Worm (Caenorhabditis elegans) whole organism, midembryonic: ENCODE measurements around the gene C34C6.10.

Source experiments
- T22C8.4 ChIP-seq: fragments of 200-800 bp; sonication (Bioruptor generic); IDR thresholded peaks from 2 replicates; pipeline ENCODE4 v1.3.6; 2022; ENCODE audit warnings: missing genetic modification characterization, missing compliant biosample characterization
- cog-1 ChIP-seq: sonication (generic microtip); optimal IDR thresholded peaks from 2 replicates; lab custom pipeline; 2016; ENCODE audit warnings: missing genetic modification characterization, missing compliant biosample characterization
- flt-1 ChIP-seq: fragments of 200-800 bp; sonication (Bioruptor generic); IDR thresholded peaks from 2 replicates; pipeline ENCODE4 v1.3.6; 2022; ENCODE audit warnings: missing genetic modification characterization, missing compliant biosample characterization
- klf-2 ChIP-seq: fragments of 200-800 bp; sonication (Bioruptor generic); conservative IDR thresholded peaks from 2 replicates; pipeline ENCODE4 v1.3.6; 2022; ENCODE audit warnings: missing genetic modification reagents, missing genetic modification characterization, missing compliant biosample characterization
- med-1 ChIP-seq: sonication (generic microtip); optimal IDR thresholded peaks from 2 replicates; lab custom pipeline; 2017; ENCODE audit warnings: missing genetic modification characterization, mild to moderate bottlenecking, missing compliant biosample characterization, antibody characterized with exemption, missing genetic modification reagents; ENCODE audit not compliant: insufficient read depth
- ref-1 ChIP-seq: fragments of 200-800 bp; sonication (Bioruptor generic); conservative IDR thresholded peaks from 2 replicates; pipeline ENCODE4 v1.3.6; 2022; ENCODE audit warnings: missing genetic modification reagents, missing genetic modification characterization, missing compliant biosample characterization
- tab-1 ChIP-seq: fragments of 200-800 bp; sonication (Bioruptor generic); IDR thresholded peaks from 2 replicates; pipeline ENCODE4 v1.3.6; 2022; ENCODE audit warnings: missing genetic modification characterization, missing compliant biosample characterization
- ztf-23 ChIP-seq: fragments of 200-800 bp; sonication (Bioruptor generic); IDR thresholded peaks from 2 replicates; pipeline ENCODE4 v1.3.6; 2022; ENCODE audit warnings: missing genetic modification reagents, missing genetic modification characterization, missing compliant biosample characterization
- ztf-29 ChIP-seq: fragments of 200-800 bp; sonication (Bioruptor generic); IDR thresholded peaks from 2 replicates; pipeline ENCODE4 v1.3.6; 2022; ENCODE audit warnings: missing genetic modification reagents, missing genetic modification characterization, missing compliant biosample characterization

Gene C34C6.10

DNA sequence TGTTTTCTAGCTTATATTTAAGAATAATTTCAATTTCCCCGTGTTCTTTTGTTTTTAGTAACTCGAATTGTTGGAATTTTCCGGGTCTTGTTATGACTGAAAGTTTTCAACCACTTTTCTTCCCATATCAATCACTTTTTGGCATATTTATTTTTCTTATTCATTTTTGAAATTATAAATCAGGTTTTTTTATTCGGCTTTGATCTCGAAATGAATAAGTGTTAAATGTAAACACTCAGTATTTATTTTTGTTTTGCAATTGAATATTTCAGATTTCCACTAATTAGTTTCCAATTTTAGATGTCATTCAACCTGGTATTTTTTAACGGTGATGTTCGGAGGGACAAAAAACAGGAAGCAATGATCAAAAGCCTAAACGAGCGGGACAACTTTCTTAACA is 31.1 kb downstream of the C34C6.10 start, which contains the start of gene etc-1:
Gene etc-1 (plus strand): TSS at position 301 of the 400 bp plus-strand sequence.
- TF ChIP-seq med-1 (GFP tag; lab: Kevin White, UChicago) (no peak), ref-1 (GFP tag; lab: Robert Waterston, UW) (no peak), klf-2 (GFP tag; lab: Robert Waterston, UW) (no peak), tab-1 (no peak), flt-1 (GFP tag; lab: Robert Waterston, UW) (no peak), ztf-23 (no peak), T22C8.4 (GFP tag; lab: Robert Waterston, UW) (no peak), cog-1 (tag; lab: Kevin White, UChicago) (no peak), ztf-29 (GFP tag; lab: Robert Waterston, UW) (no peak)

- TF ChIP-seq med-1 (GFP tag; lab: Kevin White, UChicago) (no peak), ref-1 (GFP tag; lab: Robert Waterston, UW) (no peak), ztf-29 (GFP tag; lab: Robert Waterston, UW) (no peak), tab-1 (no peak), flt-1 (GFP tag; lab: Robert Waterston, UW) (no peak), cog-1 (tag; lab: Kevin White, UChicago) (no peak), T22C8.4 (GFP tag; lab: Robert Waterston, UW) (no peak)
These were observed 34.1 kb downstream of the C34C6.10 start, which contains the start of the genes piga-1 and eif-2Bepsilon for ce11 chrII:8661539-8661938. Gene piga-1, minus strand, starts transcription at chrII:8661712. Gene eif-2Bepsilon, plus strand, starts transcription at chrII:8661869.

DNA sequence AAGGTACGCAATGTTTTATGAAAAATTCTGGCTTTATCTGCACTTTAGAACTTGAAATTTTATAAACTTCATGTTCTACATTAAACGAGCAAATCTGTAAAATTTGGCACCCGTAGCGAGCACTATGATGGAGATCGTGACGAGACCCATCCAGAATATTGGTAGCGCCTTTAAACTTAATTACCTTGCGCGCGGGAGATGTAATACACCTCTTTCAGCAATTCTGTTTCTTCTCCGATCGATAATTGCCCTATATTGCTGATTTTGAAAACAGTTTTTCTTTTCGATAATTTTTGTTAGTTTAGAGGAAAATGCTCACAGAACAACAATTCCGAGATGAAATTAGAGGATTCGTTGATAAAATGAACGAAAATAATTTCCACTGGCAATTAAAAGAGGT is 36.8 kb downstream of the C34C6.10 start, which contains the start of gene atg-10:
Gene atg-10 (plus strand): TSS at position 301 of the 400 bp plus-strand sequence.
- TF ChIP-seq flt-1 (GFP tag; lab: Robert Waterston, UW), result no peak
- TF ChIP-seq med-1 (GFP tag; lab: Kevin White, UChicago), result no peak
- TF ChIP-seq cog-1 (tag; lab: Kevin White, UChicago), result no peak
- no peak for TF ChIP-seq klf-2 (GFP tag; lab: Robert Waterston, UW)
- no peak for TF ChIP-seq ref-1 (GFP tag; lab: Robert Waterston, UW)
- TF ChIP-seq T22C8.4 (GFP tag; lab: Robert Waterston, UW), result no peak
- TF ChIP-seq ztf-23, result no peak
- no peak for TF ChIP-seq tab-1
- TF ChIP-seq ztf-29 (GFP tag; lab: Robert Waterston, UW), result no peak

ce11 chrII:8650644-8651159 is 45.0 kb downstream of the C34C6.10 start, which contains the start of gene pyr-1:
Gene pyr-1, plus strand, starts transcription at chrII:8651109.
- TF ChIP-seq T22C8.4 (GFP tag; lab: Robert Waterston, UW) (no peak), flt-1 (GFP tag; lab: Robert Waterston, UW) (no peak), ztf-29 (GFP tag; lab: Robert Waterston, UW) (no peak), klf-2 (GFP tag; lab: Robert Waterston, UW) (no peak), tab-1 (no peak), cog-1 (tag; lab: Kevin White, UChicago) (no peak), ref-1 (GFP tag; lab: Robert Waterston, UW) (no peak), ztf-23 (no peak), med-1 (GFP tag; lab: Kevin White, UChicago) (no peak)

- TF ChIP-seq flt-1 (GFP tag; lab: Robert Waterston, UW) (no peak), ztf-29 (GFP tag; lab: Robert Waterston, UW) (no peak), klf-2 (GFP tag; lab: Robert Waterston, UW) (no peak), ztf-23 (no peak), tab-1 (no peak), T22C8.4 (GFP tag; lab: Robert Waterston, UW) (no peak), cog-1 (tag; lab: Kevin White, UChicago) (no peak), med-1 (GFP tag; lab: Kevin White, UChicago) (no peak), ref-1 (GFP tag; lab: Robert Waterston, UW) (no peak)
These were observed 46.8 kb downstream of the C34C6.10 start for ce11 chrII:8648843-8649242.

DNA sequence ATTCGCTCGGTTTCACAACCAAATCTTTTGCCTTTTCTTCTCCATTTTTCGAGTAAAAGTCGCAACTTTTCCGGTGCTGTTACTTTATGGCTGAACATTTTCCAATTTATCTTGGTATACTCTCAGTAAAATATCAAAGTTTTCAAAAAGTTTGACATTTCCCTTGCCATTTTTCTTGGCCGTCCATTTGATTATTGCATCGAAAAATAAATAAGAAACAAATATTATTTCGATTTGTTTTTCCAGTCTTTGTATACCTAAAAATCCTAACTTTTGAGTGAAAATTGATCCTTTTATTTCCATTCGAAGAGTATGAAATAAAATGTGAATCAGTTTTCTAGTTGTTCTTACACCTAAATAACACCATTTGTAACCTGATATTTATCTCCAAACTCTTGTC is 49.2 kb downstream of the C34C6.10 start:
- TF ChIP-seq med-1 (GFP tag; lab: Kevin White, UChicago) (no peak), ref-1 (GFP tag; lab: Robert Waterston, UW) (no peak), ztf-23 (no peak), ztf-29 (GFP tag; lab: Robert Waterston, UW) (no peak), klf-2 (GFP tag; lab: Robert Waterston, UW) (no peak), flt-1 (GFP tag; lab: Robert Waterston, UW) (no peak), tab-1 (no peak), cog-1 (tag; lab: Kevin White, UChicago) (no peak), T22C8.4 (GFP tag; lab: Robert Waterston, UW) (no peak)
